Worm (Caenorhabditis elegans): ENCODE measurements around the gene T19A5.3.

T19A5.3 gene

ce11 chrV:8964055-8964758 is 20.3 kb upstream of the T19A5.3 start, which contains the start of gene nhr-44:
nhr-44 (minus strand) TSS chrV:8964105.
- no peak for TF ChIP-seq npax-4 (tag; optimal IDR thresholded peaks at IDR 0.05)
- peak; percentile 53 for TF ChIP-seq pax-1 (tag; optimal IDR thresholded peaks at IDR 0.05)

- no peak for TF ChIP-seq npax-4 (tag; optimal IDR thresholded peaks at IDR 0.05)
- TF ChIP-seq nhr-11 (tag; optimal IDR thresholded peaks at IDR 0.05), result no peak
- no peak for TF ChIP-seq hlh-30 (tag; optimal IDR thresholded peaks at IDR 0.05; ENCODE audit: insufficient read depth)
- TF ChIP-seq ceh-30 (tag; optimal IDR thresholded peaks at IDR 0.05), result no peak
- no peak for TF ChIP-seq C08G9.2 (tag; optimal IDR thresholded peaks at IDR 0.05)
- TF ChIP-seq rnt-1 (tag; optimal IDR thresholded peaks at IDR 0.05), result no peak
- no peak for TF ChIP-seq K09A11.1 (tag; optimal IDR thresholded peaks at IDR 0.05; ENCODE audit: insufficient read depth)
- TF ChIP-seq madf-2 (tag; optimal IDR thresholded peaks at IDR 0.05), result no peak
- no peak for TF ChIP-seq lim-6 (tag; optimal IDR thresholded peaks at IDR 0.05)
- TF ChIP-seq pha-2 (tag; optimal IDR thresholded peaks at IDR 0.05), result no peak
- no peak for TF ChIP-seq eyg-1 (tag; optimal IDR thresholded peaks at IDR 0.05)
- TF ChIP-seq elt-4 (tag; optimal IDR thresholded peaks at IDR 0.05), result no peak
- no peak for TF ChIP-seq hlh-13 (GFP tag; optimal IDR thresholded peaks at IDR 0.05)
- no peak for TF ChIP-seq F13H6.1 (tag; optimal IDR thresholded peaks at IDR 0.05)
- TF ChIP-seq unc-3 (GFP tag; conservative IDR thresholded peaks at IDR 0.05), result no peak
- TF ChIP-seq unc-3 (tag; optimal IDR thresholded peaks at IDR 0.05), result no peak
- no peak for TF ChIP-seq mec-3 (tag; optimal IDR thresholded peaks at IDR 0.05; ENCODE audit: borderline replicate concordance)
- no peak for TF ChIP-seq ama-1 (optimal IDR thresholded peaks at IDR 0.05)
These were observed 12.7 kb upstream of the T19A5.3 start, which contains the start of gene ttc-17 for ce11 chrV:8956387-8957095. ttc-17 (plus strand) TSS chrV:8957045.

- TF ChIP-seq nhr-11 (tag; optimal IDR thresholded peaks at IDR 0.05) (no peak), hlh-13 (GFP tag; optimal IDR thresholded peaks at IDR 0.05) (no peak), gmeb-2 (tag; optimal IDR thresholded peaks at IDR 0.05) (no peak), ceh-19 (GFP tag; optimal IDR thresholded peaks at IDR 0.05) (no peak), unc-42 (tag; optimal IDR thresholded peaks at IDR 0.05) (no peak), ama-1 (optimal IDR thresholded peaks at IDR 0.05) (no peak), ceh-30 (tag; optimal IDR thresholded peaks at IDR 0.05) (no peak), ceh-6 (GFP tag; optimal IDR thresholded peaks at IDR 0.05) (no peak), pha-4 (tag; optimal IDR thresholded peaks at IDR 0.05) (no peak), fkh-6 (tag; optimal IDR thresholded peaks at IDR 0.05) (no peak)
These were observed 6.0 kb upstream of the T19A5.3 start for ce11 chrV:8949873-8950272.

- no peak for TF ChIP-seq ceh-45 (GFP tag; IDR thresholded peaks at IDR 0.05)
- no peak for TF ChIP-seq tbx-2 (tag; optimal IDR thresholded peaks at IDR 0.05)
- TF ChIP-seq ceh-18 (tag; optimal IDR thresholded peaks at IDR 0.05), result no peak
- TF ChIP-seq sdc-2 (tag; optimal IDR thresholded peaks at IDR 0.05), result no peak
These were observed 5.1 kb upstream of the T19A5.3 start for ce11 chrV:8948996-8949395.

- TF ChIP-seq sox-4 (tag; optimal IDR thresholded peaks at IDR 0.05) (no peak), T23F11.4 (GFP tag; optimal IDR thresholded peaks at IDR 0.05) (no peak), tbx-7 (tag; optimal IDR thresholded peaks at IDR 0.05) (no peak), hlh-30 (tag; optimal IDR thresholded peaks at IDR 0.05; ENCODE audit: insufficient read depth) (no peak), eyg-1 (tag; optimal IDR thresholded peaks at IDR 0.05) (no peak), sdc-2 (tag; optimal IDR thresholded peaks at IDR 0.05) (no peak)
These were observed 4.5 kb upstream of the T19A5.3 start for ce11 chrV:8948365-8948764.
